Worm (Caenorhabditis elegans): ENCODE data around the gene algn-11.

The algn-11 gene

DNA sequence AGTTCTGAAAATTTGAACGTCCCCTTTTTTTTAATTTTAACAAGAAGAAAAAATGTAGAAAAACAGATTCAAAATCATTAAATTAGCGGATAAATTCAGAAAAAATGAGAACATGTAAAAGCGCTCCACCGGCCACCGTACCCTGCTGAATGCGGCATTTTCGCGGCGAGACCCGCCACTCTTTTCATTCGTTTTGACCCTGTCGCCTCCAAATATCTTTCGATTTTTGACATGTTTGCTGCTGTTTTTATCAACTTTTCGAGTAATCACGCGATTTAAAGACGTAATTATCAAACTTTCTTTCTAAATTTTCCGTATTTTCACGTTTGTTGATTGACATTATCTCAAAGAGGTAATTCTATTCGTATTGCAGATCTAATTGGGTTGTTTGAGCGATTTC, 45.9 kb upstream of the algn-11 start, which contains the start of gene gsp-2 (continued):
- no peak for TF ChIP-seq ama-1 (optimal IDR thresholded peaks at IDR 0.05)
- TF ChIP-seq ceh-2 (tag; optimal IDR thresholded peaks at IDR 0.05): no peak
- TF ChIP-seq ceh-34 (tag; optimal IDR thresholded peaks at IDR 0.05): no peak
- TF ChIP-seq hlh-30 (tag; optimal IDR thresholded peaks at IDR 0.05; ENCODE audit: insufficient read depth): no peak
- TF ChIP-seq elt-2 (tag; optimal IDR thresholded peaks at IDR 0.05): peak; percentile 24
- TF ChIP-seq fkh-10 (GFP tag; optimal IDR thresholded peaks at IDR 0.05): no peak
- no peak for TF ChIP-seq ets-4 (tag; optimal IDR thresholded peaks at IDR 0.05)
- no peak for TF ChIP-seq fax-1 (tag; optimal IDR thresholded peaks at IDR 0.05)
- TF ChIP-seq syd-9 (tag; optimal IDR thresholded peaks at IDR 0.05): no peak
- TF ChIP-seq pax-1 (tag; optimal IDR thresholded peaks at IDR 0.05): no peak
- TF ChIP-seq F13H6.1 (tag; optimal IDR thresholded peaks at IDR 0.05): no peak
- TF ChIP-seq nhr-11 (tag; optimal IDR thresholded peaks at IDR 0.05): no peak
- no peak for TF ChIP-seq odd-2 (tag; optimal IDR thresholded peaks at IDR 0.05)
- no peak for TF ChIP-seq T23F11.4 (GFP tag; optimal IDR thresholded peaks at IDR 0.05)
- no peak for TF ChIP-seq fkh-6 (tag; optimal IDR thresholded peaks at IDR 0.05)
- peak; percentile 35 for TF ChIP-seq ceh-31 (tag; optimal IDR thresholded peaks at IDR 0.05)
- no peak for TF ChIP-seq sox-2 (GFP tag; IDR thresholded peaks at IDR 0.05)
- TF ChIP-seq dmd-4 (tag; optimal IDR thresholded peaks at IDR 0.05; ENCODE audit: borderline replicate concordance): no peak
- TF ChIP-seq hlh-15 (tag; optimal IDR thresholded peaks at IDR 0.05): no peak
- no peak for TF ChIP-seq C08G9.2 (tag; optimal IDR thresholded peaks at IDR 0.05)
- TF ChIP-seq hlh-13 (GFP tag; optimal IDR thresholded peaks at IDR 0.05): no peak
- TF ChIP-seq nfya-1 (tag; optimal IDR thresholded peaks at IDR 0.05): peak; percentile 74
- no peak for TF ChIP-seq pha-2 (tag; optimal IDR thresholded peaks at IDR 0.05)
- no peak for TF ChIP-seq rnt-1 (tag; optimal IDR thresholded peaks at IDR 0.05)
- no peak for TF ChIP-seq Y22D7AL.16 (tag; optimal IDR thresholded peaks at IDR 0.05)
- TF ChIP-seq ttx-3 (tag; optimal IDR thresholded peaks at IDR 0.05): no peak
- TF ChIP-seq K02D7.2 (tag; optimal IDR thresholded peaks at IDR 0.05): no peak
- peak; percentile 29 for TF ChIP-seq ref-2 (tag; optimal IDR thresholded peaks at IDR 0.05)
- no peak for TF ChIP-seq sdc-2 (tag; optimal IDR thresholded peaks at IDR 0.05)
- no peak for TF ChIP-seq lim-6 (tag; optimal IDR thresholded peaks at IDR 0.05)
- TF ChIP-seq ceh-19 (GFP tag; optimal IDR thresholded peaks at IDR 0.05): no peak
- no peak for TF ChIP-seq ceh-18 (tag; optimal IDR thresholded peaks at IDR 0.05)
- no peak for TF ChIP-seq C38D4.7 (GFP tag; optimal IDR thresholded peaks at IDR 0.05)
- no peak for TF ChIP-seq ahr-1 (tag; optimal IDR thresholded peaks at IDR 0.05)
- peak; percentile 23 for TF ChIP-seq unc-42 (tag; optimal IDR thresholded peaks at IDR 0.05)
- TF ChIP-seq dve-1 (tag; optimal IDR thresholded peaks at IDR 0.05): peak; percentile 16
- no peak for TF ChIP-seq hlh-6 (tag; optimal IDR thresholded peaks at IDR 0.05)
- no peak for TF ChIP-seq zip-5 (tag; optimal IDR thresholded peaks at IDR 0.05)
- TF ChIP-seq tbx-2 (tag; optimal IDR thresholded peaks at IDR 0.05): peak; percentile 20
- no peak for TF ChIP-seq tbx-7 (tag; optimal IDR thresholded peaks at IDR 0.05)

DNA sequence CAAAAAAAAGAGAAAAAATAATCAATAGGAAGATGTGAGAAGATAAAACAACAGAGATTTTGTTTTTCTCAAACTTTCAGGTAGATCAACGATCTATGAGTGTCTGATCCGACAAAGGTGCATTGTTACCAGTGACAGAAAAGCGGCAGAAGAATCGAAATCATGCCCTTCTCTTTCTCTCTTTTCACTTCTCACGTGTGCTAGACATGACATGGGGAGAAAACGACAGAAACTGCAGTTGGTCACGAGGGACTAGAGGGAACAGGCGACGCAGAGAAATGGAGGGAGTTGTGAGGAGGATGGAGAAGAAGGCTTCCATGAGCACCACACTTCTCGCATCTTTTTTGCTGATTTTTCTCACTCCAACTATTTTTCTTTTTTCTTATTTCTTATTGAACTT, 44.9 kb upstream of the algn-11 start, which contains the start of gene F56C9.10:
Gene F56C9.10 (minus strand): TSS at position 97 of the 400 bp plus-strand sequence.
- TF ChIP-seq rnt-1 (tag; optimal IDR thresholded peaks at IDR 0.05) (peak; percentile 32), unc-86 (tag; optimal IDR thresholded peaks at IDR 0.05) (no peak), K09A11.1 (tag; optimal IDR thresholded peaks at IDR 0.05; ENCODE audit: insufficient read depth) (no peak), dmd-4 (tag; optimal IDR thresholded peaks at IDR 0.05; ENCODE audit: borderline replicate concordance) (no peak), ceh-2 (tag; optimal IDR thresholded peaks at IDR 0.05) (no peak), ref-2 (tag; optimal IDR thresholded peaks at IDR 0.05) (peak; percentile 37), pha-2 (tag; optimal IDR thresholded peaks at IDR 0.05) (no peak), sdc-2 (tag; optimal IDR thresholded peaks at IDR 0.05) (peak; percentile 2), nhr-11 (tag; optimal IDR thresholded peaks at IDR 0.05) (no peak), pros-1 (tag; optimal IDR thresholded peaks at IDR 0.05) (peak; percentile 54), ceh-34 (tag; optimal IDR thresholded peaks at IDR 0.05) (no peak), C08G9.2 (tag; optimal IDR thresholded peaks at IDR 0.05) (no peak), Y22D7AL.16 (tag; optimal IDR thresholded peaks at IDR 0.05) (no peak), ztf-16 (tag; optimal IDR thresholded peaks at IDR 0.05) (no peak), ceh-31 (tag; optimal IDR thresholded peaks at IDR 0.05) (peak; percentile 56), ttx-3 (tag; optimal IDR thresholded peaks at IDR 0.05) (no peak), unc-42 (tag; optimal IDR thresholded peaks at IDR 0.05) (no peak), ceh-19 (GFP tag; optimal IDR thresholded peaks at IDR 0.05) (no peak), hlh-13 (GFP tag; optimal IDR thresholded peaks at IDR 0.05) (no peak), ceh-18 (tag; optimal IDR thresholded peaks at IDR 0.05) (peak; percentile 93), elt-2 (tag; optimal IDR thresholded peaks at IDR 0.05) (no peak), madf-2 (tag; optimal IDR thresholded peaks at IDR 0.05) (no peak), ceh-9 (tag; optimal IDR thresholded peaks at IDR 0.05) (no peak), pag-3 (tag; optimal IDR thresholded peaks at IDR 0.05; ENCODE audit: borderline replicate concordance) (no peak), ceh-24 (tag; optimal IDR thresholded peaks at IDR 0.05) (no peak), ceh-48 (tag; optimal IDR thresholded peaks at IDR 0.05) (peak; percentile 9), che-1 (tag; optimal IDR thresholded peaks at IDR 0.05) (no peak), nfya-1 (tag; optimal IDR thresholded peaks at IDR 0.05) (peak; percentile 76), dve-1 (tag; optimal IDR thresholded peaks at IDR 0.05) (no peak), tbx-7 (tag; optimal IDR thresholded peaks at IDR 0.05) (no peak), npax-4 (tag; optimal IDR thresholded peaks at IDR 0.05) (no peak)
